Worm (Caenorhabditis elegans) whole organism, mixed stage, embryonic: ENCODE data around the gene lin-12.

Experiments
- bed-3 ChIP-seq: fragments of 200-800 bp; sonication (Bioruptor generic); optimal IDR thresholded peaks from 3 replicates; lab custom pipeline; 2018; ENCODE audit warnings: mild to moderate bottlenecking, missing genetic modification characterization, moderate library complexity, missing compliant biosample characterization
- ceh-39 ChIP-seq: fragments of 150-350 bp; optimal IDR thresholded peaks from 2 replicates; lab custom pipeline; 2014; ENCODE audit warnings: missing biosample characterization, missing genetic modification characterization
- ceh-43 ChIP-seq: fragments of 200-800 bp; sonication (Bioruptor generic); optimal IDR thresholded peaks from 2 replicates; lab custom pipeline; 2018; ENCODE audit warnings: mild to moderate bottlenecking, missing genetic modification characterization, moderate library complexity, missing compliant biosample characterization
- lin-13 ChIP-seq: fragments of 150-350 bp; optimal IDR thresholded peaks from 2 replicates; lab custom pipeline; 2014; ENCODE audit warnings: missing biosample characterization, missing genetic modification characterization
- lsy-2 ChIP-seq: fragments of 150-350 bp; optimal IDR thresholded peaks from 2 replicates; lab custom pipeline; 2014; ENCODE audit warnings: missing biosample characterization, missing genetic modification characterization
- nhr-12 ChIP-seq: fragments of 150-350 bp; optimal IDR thresholded peaks from 2 replicates; lab custom pipeline; 2014; ENCODE audit warnings: missing biosample characterization, missing genetic modification characterization
- nhr-76 ChIP-seq: sonication (generic microtip); optimal IDR thresholded peaks from 2 replicates; lab custom pipeline; 2017; ENCODE audit warnings: missing biosample characterization, missing genetic modification characterization
- ztf-11 ChIP-seq: fragments of 150-350 bp; optimal IDR thresholded peaks from 2 replicates; lab custom pipeline; 2014; ENCODE audit warnings: missing biosample characterization, missing genetic modification characterization

ce11 chrIII:9023601-9024000, 47.7 kb downstream of the lin-12 start:
- TF ChIP-seq ceh-43 = no peak
- no peak for TF ChIP-seq lsy-2 (tag; lab: Kevin White, UChicago)
- TF ChIP-seq lin-13 (tag; lab: Kevin White, UChicago) = no peak
- no peak for TF ChIP-seq ceh-39 (tag; lab: Kevin White, UChicago)
- TF ChIP-seq nhr-12 = no peak
- TF ChIP-seq nhr-76 = no peak
- TF ChIP-seq bed-3 (GFP tag; lab: Kevin White, UChicago) = no peak
- TF ChIP-seq ztf-11 (tag; lab: Kevin White, UChicago) = no peak
